Worm (Caenorhabditis elegans): ENCODE data around the gene lipl-5.

- TF ChIP-seq pqm-1 (tag; optimal IDR thresholded peaks at IDR 0.05) = no peak
- no peak for TF ChIP-seq tbx-2 (tag; optimal IDR thresholded peaks at IDR 0.05)
- TF ChIP-seq lin-11 (tag; optimal IDR thresholded peaks at IDR 0.05) = no peak
- no peak for TF ChIP-seq sox-2 (GFP tag; IDR thresholded peaks at IDR 0.05)
- TF ChIP-seq lim-6 (tag; optimal IDR thresholded peaks at IDR 0.05) = no peak
- TF ChIP-seq sdc-2 (tag; optimal IDR thresholded peaks at IDR 0.05) = no peak
- no peak for TF ChIP-seq ceh-31 (tag; optimal IDR thresholded peaks at IDR 0.05)
- no peak for TF ChIP-seq ama-1 (optimal IDR thresholded peaks at IDR 0.05)
- no peak for TF ChIP-seq ets-4 (tag; optimal IDR thresholded peaks at IDR 0.05)
- TF ChIP-seq eyg-1 (tag; optimal IDR thresholded peaks at IDR 0.05) = no peak
- TF ChIP-seq ceh-6 (GFP tag; optimal IDR thresholded peaks at IDR 0.05) = no peak
These were observed 17.5 kb downstream of the lipl-5 start, which contains the start of gene srh-62 for ce11 chrV:403028-403427.
